Worm (Caenorhabditis elegans): Measurements from ENCODE around the gene oatr-1.

Gene oatr-1

DNA sequence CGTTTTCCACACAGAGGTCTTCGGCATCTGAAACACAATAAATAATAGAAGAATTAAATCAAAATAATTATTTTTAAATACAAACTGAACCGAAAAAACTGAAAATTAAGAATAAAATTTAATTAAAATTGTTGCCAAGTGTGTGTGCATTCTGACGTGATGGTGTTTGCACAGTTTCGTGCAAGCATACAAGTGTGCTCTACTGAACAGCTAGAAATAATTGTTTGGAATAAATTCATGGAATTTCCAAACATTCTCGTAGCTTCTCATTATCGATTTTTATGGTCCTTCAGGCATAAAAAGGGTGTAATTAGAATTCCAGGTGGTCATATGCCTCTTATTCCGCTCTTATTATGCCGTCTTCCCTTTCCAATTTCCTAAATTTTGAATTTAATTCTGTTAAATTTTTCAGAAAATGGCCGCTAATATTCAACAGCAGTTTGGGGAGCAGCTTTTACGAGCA lies 35.8 kb upstream of the oatr-1 start, which contains the start of the genes mrps-17 and txdc-9 (continued):
- TF ChIP-seq mbf-1 (tag; optimal IDR thresholded peaks at IDR 0.05): no peak
- peak; percentile 97 for TF ChIP-seq C34F6.9 (tag; optimal IDR thresholded peaks at IDR 0.05)
- TF ChIP-seq ceh-16 (tag; optimal IDR thresholded peaks at IDR 0.05): no peak
- TF ChIP-seq unc-62 (GFP tag; optimal IDR thresholded peaks at IDR 0.05): no peak
- peak; percentile 74 for TF ChIP-seq nhr-129 (tag; optimal IDR thresholded peaks at IDR 0.05)
- TF ChIP-seq ZK546.5 (tag; optimal IDR thresholded peaks at IDR 0.05): no peak
- TF ChIP-seq unc-39 (tag; optimal IDR thresholded peaks at IDR 0.05): no peak
- no peak for TF ChIP-seq blmp-1 (tag; optimal IDR thresholded peaks at IDR 0.05; ENCODE audit: insufficient read depth)

DNA sequence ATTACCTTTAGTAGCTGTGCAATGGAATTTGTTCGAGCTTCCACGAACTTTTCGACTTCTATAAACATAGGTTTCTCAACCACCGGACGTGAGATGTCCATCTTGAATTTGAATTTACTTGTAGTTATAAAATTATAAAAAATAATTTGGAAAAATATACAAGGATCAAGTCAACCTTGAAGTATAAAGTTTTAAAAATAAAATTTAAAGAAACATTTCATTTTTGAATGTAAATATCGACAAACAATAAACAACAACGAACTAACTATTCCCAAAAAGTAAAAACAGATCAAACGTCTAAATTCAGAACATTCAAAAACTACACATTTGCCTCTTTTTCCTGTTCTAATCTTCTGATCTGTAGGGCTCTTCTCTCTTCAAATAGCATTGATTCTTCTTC lies 34.9 kb upstream of the oatr-1 start, which contains the start of gene popl-1:
TSS of gene popl-1 (minus strand) at position 101 of the 400 bp plus-strand sequence.
- TF ChIP-seq Y55F3AM.14 (GFP tag; optimal IDR thresholded peaks at IDR 0.05) (no peak), nhr-10 (tag; optimal IDR thresholded peaks at IDR 0.05) (no peak), skn-1 (tag; optimal IDR thresholded peaks at IDR 0.05) (no peak), nhr-23 (tag; optimal IDR thresholded peaks at IDR 0.05) (no peak), lsy-2 (tag; optimal IDR thresholded peaks at IDR 0.05) (no peak), elt-3 (tag; optimal IDR thresholded peaks at IDR 0.05) (no peak), nhr-77 (tag; optimal IDR thresholded peaks at IDR 0.05) (no peak), nhr-12 (tag; optimal IDR thresholded peaks at IDR 0.05) (no peak), C34F6.9 (tag; optimal IDR thresholded peaks at IDR 0.05) (no peak), dmd-4 (tag; optimal IDR thresholded peaks at IDR 0.05) (no peak), sma-3 (GFP tag; optimal IDR thresholded peaks at IDR 0.05) (no peak), lin-11 (tag; optimal IDR thresholded peaks at IDR 0.05) (no peak), ceh-16 (tag; optimal IDR thresholded peaks at IDR 0.05) (no peak), zag-1 (tag; optimal IDR thresholded peaks at IDR 0.05) (no peak), ztf-11 (tag; optimal IDR thresholded peaks at IDR 0.05) (no peak), R02D3.7 (tag; optimal IDR thresholded peaks at IDR 0.05) (no peak), ztf-1 (GFP tag; conservative IDR thresholded peaks at IDR 0.05) (no peak), ama-1 (optimal IDR thresholded peaks at IDR 0.05) (no peak), gmeb-1 (tag; optimal IDR thresholded peaks at IDR 0.05) (no peak), aly-2 (tag; optimal IDR thresholded peaks at IDR 0.05) (no peak)

DNA sequence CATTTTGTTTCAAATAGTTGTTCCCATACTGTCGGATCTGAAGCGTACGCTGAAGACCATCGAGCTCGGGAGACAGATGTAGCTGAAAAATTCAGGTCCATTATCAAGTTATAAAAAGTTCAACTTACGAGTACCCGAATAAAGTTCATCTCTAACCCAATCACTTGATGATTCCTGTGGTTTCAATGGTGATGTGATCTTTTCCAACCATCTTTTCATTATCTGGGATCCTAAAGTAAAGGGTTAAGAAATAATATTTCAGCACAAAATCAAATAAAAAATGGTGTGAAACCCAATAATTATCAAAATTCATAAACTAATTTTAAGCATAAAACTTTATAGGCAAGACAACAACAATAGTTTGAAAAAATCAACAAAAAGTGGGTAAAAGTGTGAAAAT lies 31.2 kb upstream of the oatr-1 start, which contains the start of gene C05D11.8:
TSS of gene C05D11.8 (minus strand) at position 101 of the 400 bp plus-strand sequence.
- TF ChIP-seq mdl-1 (tag; optimal IDR thresholded peaks at IDR 0.05): no peak
- no peak for TF ChIP-seq ztf-11 (tag; optimal IDR thresholded peaks at IDR 0.05)
- no peak for TF ChIP-seq sma-9 (GFP tag; optimal IDR thresholded peaks at IDR 0.05)
- no peak for TF ChIP-seq sma-9 (tag; optimal IDR thresholded peaks at IDR 0.05)
- TF ChIP-seq egl-27 (tag; optimal IDR thresholded peaks at IDR 0.05): no peak
- no peak for TF ChIP-seq unc-55 (GFP tag; optimal IDR thresholded peaks at IDR 0.05)

DNA sequence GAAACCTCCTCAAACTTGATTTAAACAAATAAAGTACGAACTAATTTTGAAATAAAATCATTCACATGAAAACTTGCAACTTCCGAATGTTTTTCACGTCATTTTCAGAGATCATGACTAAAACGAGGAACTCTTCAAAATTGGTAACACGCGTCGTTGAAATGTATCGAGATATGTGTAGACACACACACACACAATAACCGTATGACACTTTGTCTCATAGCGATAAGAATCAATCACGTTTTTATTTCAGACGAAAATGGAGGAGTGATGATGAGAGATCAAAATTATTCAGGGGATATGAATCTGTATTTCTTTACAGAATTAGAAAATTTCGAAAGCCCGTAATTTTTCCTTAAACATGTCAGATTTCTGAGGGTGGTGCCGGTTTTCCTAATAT lies 26.7 kb upstream of the oatr-1 start:
- peak; percentile 62 for TF ChIP-seq nhr-25 (tag; optimal IDR thresholded peaks at IDR 0.05)
- peak; percentile 51 for TF ChIP-seq fos-1 (tag; optimal IDR thresholded peaks at IDR 0.05)
- no peak for TF ChIP-seq nhr-6 (tag; optimal IDR thresholded peaks at IDR 0.05)
- TF ChIP-seq ZK546.5 (tag; optimal IDR thresholded peaks at IDR 0.05): no peak
- peak; percentile 68 for TF ChIP-seq sma-9 (GFP tag; optimal IDR thresholded peaks at IDR 0.05)
- no peak for TF ChIP-seq sma-9 (tag; optimal IDR thresholded peaks at IDR 0.05)
- peak; percentile 65 for TF ChIP-seq crh-2 (tag; optimal IDR thresholded peaks at IDR 0.05)
- no peak for TF ChIP-seq egl-27 (tag; optimal IDR thresholded peaks at IDR 0.05)

DNA sequence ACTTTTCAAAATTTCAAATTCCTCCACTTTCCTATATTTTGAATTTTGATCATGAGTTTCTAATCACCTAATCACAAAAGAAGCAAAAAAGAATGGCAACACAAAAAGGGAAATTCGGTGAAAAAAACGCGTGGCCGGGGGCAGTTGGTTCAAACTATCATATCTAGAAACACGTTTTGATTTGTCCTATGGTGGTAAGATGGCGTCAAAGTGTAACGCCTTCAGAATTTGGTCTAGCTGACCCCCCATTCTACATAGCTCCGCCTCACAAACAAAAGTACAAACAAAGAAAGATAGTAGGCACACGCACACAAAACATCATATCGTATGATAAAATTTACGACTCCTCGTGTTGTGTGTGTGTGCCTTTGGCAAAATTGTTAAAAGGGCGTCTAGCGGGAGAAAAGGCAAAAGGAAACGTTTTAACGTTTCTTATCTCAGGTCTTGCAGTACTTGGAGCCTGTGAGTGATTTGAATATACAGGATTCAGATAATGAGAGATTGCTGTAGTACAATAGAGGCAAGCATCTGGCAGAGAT lies 26.1 kb upstream of the oatr-1 start:
- peak; percentile 68 for TF ChIP-seq fos-1 (tag; optimal IDR thresholded peaks at IDR 0.05)
- no peak for TF ChIP-seq unc-62 (GFP tag; optimal IDR thresholded peaks at IDR 0.05)
- TF ChIP-seq elt-1 (tag; optimal IDR thresholded peaks at IDR 0.05): no peak
- TF ChIP-seq lin-39 (tag; optimal IDR thresholded peaks at IDR 0.05): no peak
- no peak for TF ChIP-seq zag-1 (tag; optimal IDR thresholded peaks at IDR 0.05)
- TF ChIP-seq nhr-12 (tag; optimal IDR thresholded peaks at IDR 0.05): no peak
- TF ChIP-seq nhr-21 (tag; optimal IDR thresholded peaks at IDR 0.05): no peak
- peak; percentile 14 for TF ChIP-seq F13H6.1 (tag; optimal IDR thresholded peaks at IDR 0.05)
- no peak for TF ChIP-seq nhr-77 (tag; optimal IDR thresholded peaks at IDR 0.05)
- TF ChIP-seq nhr-11 (tag; optimal IDR thresholded peaks at IDR 0.05): no peak
- no peak for TF ChIP-seq skn-1 (tag; optimal IDR thresholded peaks at IDR 0.05)
- TF ChIP-seq sem-4 (tag; optimal IDR thresholded peaks at IDR 0.05): no peak
- no peak for TF ChIP-seq elt-3 (tag; optimal IDR thresholded peaks at IDR 0.05)
- no peak for TF ChIP-seq ztf-4 (tag; optimal IDR thresholded peaks at IDR 0.05)
- no peak for TF ChIP-seq unc-55 (GFP tag; optimal IDR thresholded peaks at IDR 0.05)
- no peak for TF ChIP-seq lin-13 (GFP tag; optimal IDR thresholded peaks at IDR 0.05)
- no peak for TF ChIP-seq ceh-82 (tag; optimal IDR thresholded peaks at IDR 0.05)
- TF ChIP-seq ztf-1 (GFP tag; conservative IDR thresholded peaks at IDR 0.05): no peak
- peak in 1 of 2 experiments; percentile 53 for TF ChIP-seq mdl-1 (tag; optimal IDR thresholded peaks at IDR 0.05)
- peak; percentile 75 for TF ChIP-seq sma-9 (GFP tag; optimal IDR thresholded peaks at IDR 0.05)
- no peak for TF ChIP-seq sma-9 (tag; optimal IDR thresholded peaks at IDR 0.05)
- TF ChIP-seq crh-2 (tag; optimal IDR thresholded peaks at IDR 0.05): peak; percentile 72
- no peak for TF ChIP-seq dmd-4 (tag; optimal IDR thresholded peaks at IDR 0.05)
- TF ChIP-seq nhr-25 (tag; optimal IDR thresholded peaks at IDR 0.05): peak; percentile 66
- no peak for TF ChIP-seq nhr-6 (tag; optimal IDR thresholded peaks at IDR 0.05)
- TF ChIP-seq nhr-23 (tag; optimal IDR thresholded peaks at IDR 0.05): no peak
